Fruit fly (Drosophila melanogaster): Measurements from ENCODE around the gene Or83a.

dm6 chr3R:5361681-5362319 is 37.2 kb downstream of the Or83a start:
- no peak for TF ChIP-seq CTCF (optimal IDR thresholded peaks at IDR 0.05)
- TF ChIP-seq CG8478 (optimal IDR thresholded peaks at IDR 0.05), result no peak

All from S2 (cell line).